Worm (Caenorhabditis elegans): Measurements from ENCODE around the gene best-24.

The best-24 gene

DNA sequence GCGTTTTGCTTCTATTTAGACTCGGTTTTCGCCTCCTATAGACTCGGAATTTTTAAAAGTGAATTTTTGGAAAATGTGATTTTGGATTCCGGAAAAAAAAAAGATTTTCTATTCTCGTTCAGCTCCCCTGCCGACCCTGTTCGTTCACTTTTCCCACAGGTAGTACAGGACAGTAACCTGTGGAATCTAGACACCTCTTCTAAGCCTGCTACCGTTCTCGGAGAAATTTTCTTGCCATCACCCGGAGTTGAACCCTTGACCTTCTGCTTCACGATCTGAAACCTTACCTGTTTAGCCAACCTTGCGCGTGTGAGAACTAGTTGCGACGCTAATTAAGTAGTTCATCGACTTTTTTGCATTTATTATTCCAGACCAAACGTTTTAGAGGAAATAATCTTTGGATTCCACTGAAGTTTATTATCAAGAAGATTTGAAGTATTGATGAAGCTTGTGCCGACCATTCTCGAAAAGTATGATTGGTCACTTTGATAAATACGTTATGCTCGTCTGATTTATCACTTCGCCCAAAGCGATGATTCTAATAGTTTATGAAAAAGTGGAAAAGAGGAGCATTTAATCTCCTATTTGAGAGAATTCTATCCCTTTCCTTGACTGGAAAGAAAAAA is 53.0 kb downstream of the best-24 start (continued):
- peak; percentile 39 for TF ChIP-seq hmg-1.2 (GFP tag; IDR thresholded peaks at IDR 0.05)
- TF ChIP-seq Y95B8A.8 (GFP tag; IDR thresholded peaks at IDR 0.05) = peak; percentile 54; the same call in 1 of the 2 replicates
- peak; percentile 30; the same call in 1 of the 2 replicates for TF ChIP-seq egrh-3 (GFP tag; IDR thresholded peaks at IDR 0.05)
- TF ChIP-seq ekl-4 (GFP tag; IDR thresholded peaks at IDR 0.05) = peak; percentile 62; the same call in 1 of the 2 replicates
- 0 out of 2 replicates have a peak, but pooled peaks have one; percentile 49 for TF ChIP-seq cebp-2 (GFP tag; IDR thresholded peaks at IDR 0.05)
- TF ChIP-seq Y56A3A.18 (GFP tag; IDR thresholded peaks at IDR 0.05) = peak; percentile 54; the same call in 1 of the 2 replicates
- TF ChIP-seq attf-6 (GFP tag; IDR thresholded peaks at IDR 0.05) = peak; percentile 73
- peak; percentile 63 for TF ChIP-seq F33H1.4 (GFP tag; IDR thresholded peaks at IDR 0.05)
- TF ChIP-seq C17E4.6 (GFP tag; IDR thresholded peaks at IDR 0.05) = peak; percentile 61; the same call in 1 of the 2 replicates

Measured in whole organism, young adult.